Worm (Caenorhabditis elegans) whole organism, L4 larva: ENCODE results near the gene ubh-3.

Source experiments
- D1046.2 ChIP-seq: fragments of 200-800 bp; sonication (Bioruptor generic); IDR thresholded peaks from 2 replicates; pipeline ENCODE4 v1.3.6; 2022; ENCODE audit warnings: missing genetic modification characterization, missing compliant biosample characterization
- F37D6.2 ChIP-seq: sonication (generic microtip); optimal IDR thresholded peaks from 2 replicates; lab custom pipeline; 2016; ENCODE audit warnings: mild to moderate bottlenecking, missing genetic modification characterization, missing compliant biosample characterization
- Y48G9A.11 ChIP-seq: fragments of 200-800 bp; sonication (Bioruptor generic); IDR thresholded peaks from 2 replicates; pipeline ENCODE4 v1.3.6; 2022; ENCODE audit warnings: missing genetic modification reagents, missing genetic modification characterization, missing compliant biosample characterization
- Y75B8A.6 ChIP-seq: fragments of 200-800 bp; sonication (Bioruptor generic); IDR thresholded peaks from 2 replicates; pipeline ENCODE4 v1.3.6; 2022; ENCODE audit warnings: missing genetic modification reagents, missing genetic modification characterization, missing compliant biosample characterization
- ZK546.5 ChIP-seq, 2 experiments: sonication (generic microtip); optimal IDR thresholded peaks; 2 replicates each; lab custom pipeline; 2017; ENCODE audit warnings: missing biosample characterization in 2 of 2, missing genetic modification characterization in 2 of 2
- aly-2 ChIP-seq: sonication (generic microtip); optimal IDR thresholded peaks from 2 replicates; lab custom pipeline; 2018; ENCODE audit warnings: missing biosample characterization, missing genetic modification characterization
- arid-1 ChIP-seq: fragments of 200-800 bp; sonication (Bioruptor generic); conservative IDR thresholded peaks from 2 replicates; pipeline ENCODE4 v1.3.6; 2022; ENCODE audit warnings: missing genetic modification reagents, missing genetic modification characterization, missing compliant biosample characterization
- ceh-20 ChIP-seq: fragments of 200-800 bp; sonication (Bioruptor generic); IDR thresholded peaks from 2 replicates; pipeline ENCODE4 v1.3.6; 2022; ENCODE audit warnings: missing genetic modification reagents, missing genetic modification characterization, missing compliant biosample characterization
- ceh-28 ChIP-seq: fragments of 150-350 bp; optimal IDR thresholded peaks from 2 replicates; lab custom pipeline; 2014; ENCODE audit warnings: missing biosample characterization, missing genetic modification reagents, missing genetic modification characterization
- ceh-32 ChIP-seq: sonication (generic microtip); optimal IDR thresholded peaks from 2 replicates; lab custom pipeline; 2016; ENCODE audit warnings: mild to moderate bottlenecking, missing genetic modification characterization, missing compliant biosample characterization; ENCODE audit not compliant: poor library complexity
- cey-2 ChIP-seq: sonication (generic microtip); optimal IDR thresholded peaks from 3 replicates; lab custom pipeline; 2017; ENCODE audit warnings: missing genetic modification characterization, mild to moderate bottlenecking, missing compliant biosample characterization, antibody characterized with exemption, borderline replicate concordance; ENCODE audit not compliant: insufficient read depth
- ctbp-1 ChIP-seq: fragments of 200-800 bp; sonication (Bioruptor generic); IDR thresholded peaks from 2 replicates; pipeline ENCODE4 v1.3.6; 2022; ENCODE audit warnings: missing genetic modification reagents, missing genetic modification characterization, missing compliant biosample characterization
- daf-12 ChIP-seq: fragments of 150-350 bp; optimal IDR thresholded peaks from 2 replicates; lab custom pipeline; 2014; ENCODE audit warnings: missing biosample characterization, missing genetic modification reagents, missing genetic modification characterization
- daf-16 ChIP-seq, 3 experiments: sonication (generic microtip); optimal IDR thresholded peaks; 2 replicates each; lab custom pipeline; 2016 to 2017; ENCODE audit warnings: missing genetic modification characterization in 3 of 3, missing genetic modification reagents in 3 of 3, mild to moderate bottlenecking in 2 of 3, missing compliant biosample characterization in 2 of 3, missing biosample characterization in 1 of 3, moderate library complexity in 1 of 3
- daf-8 ChIP-seq: fragments of 200-800 bp; sonication (Bioruptor generic); IDR thresholded peaks from 2 replicates; pipeline ENCODE4 v1.3.6; 2022; ENCODE audit warnings: missing genetic modification characterization, missing compliant biosample characterization
- dmd-8 ChIP-seq: fragments of 200-800 bp; sonication (Bioruptor generic); IDR thresholded peaks from 2 replicates; pipeline ENCODE4 v1.3.6; 2022; ENCODE audit warnings: missing genetic modification characterization, missing compliant biosample characterization
- dpl-1 ChIP-seq: fragments of 150-350 bp; optimal IDR thresholded peaks from 2 replicates; lab custom pipeline; 2014; ENCODE audit warnings: missing biosample characterization, missing genetic modification reagents, missing genetic modification characterization
- duxl-1 ChIP-seq: sonication (generic microtip); optimal IDR thresholded peaks from 2 replicates; lab custom pipeline; 2016; ENCODE audit warnings: mild to moderate bottlenecking, missing genetic modification characterization, moderate library complexity, missing compliant biosample characterization; ENCODE audit not compliant: poor library complexity
- egl-43 ChIP-seq: fragments of 200-800 bp; sonication (Bioruptor generic); IDR thresholded peaks from 2 replicates; pipeline ENCODE4 v1.3.6; 2022; ENCODE audit warnings: missing genetic modification reagents, missing genetic modification characterization, missing compliant biosample characterization
- fkh-10 ChIP-seq: fragments of 150-350 bp; optimal IDR thresholded peaks from 2 replicates; lab custom pipeline; 2014; ENCODE audit warnings: missing biosample characterization, missing genetic modification reagents, missing genetic modification characterization
- hlh-11 ChIP-seq: fragments of 200-800 bp; sonication (Bioruptor generic); optimal IDR thresholded peaks from 2 replicates; lab custom pipeline; 2018; ENCODE audit warnings: mild to moderate bottlenecking, missing genetic modification characterization, missing compliant biosample characterization
- hmg-1.1 ChIP-seq: fragments of 200-800 bp; sonication (Bioruptor generic); IDR thresholded peaks from 2 replicates; pipeline ENCODE4 v1.3.6; 2022; ENCODE audit warnings: missing genetic modification reagents, missing genetic modification characterization, missing compliant biosample characterization
- jun-1 ChIP-seq: fragments of 150-350 bp; optimal IDR thresholded peaks from 2 replicates; lab custom pipeline; 2014; ENCODE audit warnings: missing biosample characterization, missing genetic modification reagents, missing genetic modification characterization
- lin-1 ChIP-seq: fragments of 200-800 bp; sonication (Bioruptor generic); IDR thresholded peaks from 2 replicates; pipeline ENCODE4 v1.3.6; 2022; ENCODE audit warnings: missing genetic modification reagents, missing genetic modification characterization, missing compliant biosample characterization
- lin-29 ChIP-seq: fragments of 200-800 bp; sonication (Bioruptor generic); IDR thresholded peaks from 2 replicates; pipeline ENCODE4 v1.3.6; 2022; ENCODE audit warnings: missing genetic modification reagents, missing genetic modification characterization, missing compliant biosample characterization
- lsy-2 ChIP-seq, 2 experiments: fragments of 150-350 bp in 1 of 2; sonication (generic microtip) in 1 of 2; optimal IDR thresholded peaks; 2 replicates each; lab custom pipeline; 2014 to 2017; ENCODE audit warnings: missing biosample characterization in 2 of 2, missing genetic modification characterization in 2 of 2
- madf-5 ChIP-seq, 2 experiments: fragments of 200-800 bp; sonication (Bioruptor generic); IDR thresholded peaks; 2 replicates each; pipeline ENCODE4 v1.3.6; 2022; ENCODE audit warnings: missing compliant biosample characterization in 2 of 2, missing genetic modification characterization in 2 of 2
- mdt-29 ChIP-seq: fragments of 200-800 bp; sonication (Bioruptor generic); IDR thresholded peaks from 2 replicates; pipeline ENCODE4 v1.3.6; 2022; ENCODE audit warnings: missing genetic modification reagents, missing genetic modification characterization, missing compliant biosample characterization
- mep-1 ChIP-seq: fragments of 150-350 bp; sonication (generic microtip); optimal IDR thresholded peaks from 3 replicates; lab custom pipeline; 2014; ENCODE audit warnings: missing biosample characterization, missing genetic modification characterization
- mes-2 ChIP-seq: sonication (generic microtip); optimal IDR thresholded peaks from 2 replicates; lab custom pipeline; 2016; ENCODE audit warnings: missing genotype, mild to moderate bottlenecking, missing genetic modification characterization, missing compliant biosample characterization; ENCODE audit not compliant: poor library complexity, severe bottlenecking
- mxl-3 ChIP-seq: fragments of 200-800 bp; sonication (Bioruptor generic); optimal IDR thresholded peaks from 2 replicates; lab custom pipeline; 2018; ENCODE audit warnings: mild to moderate bottlenecking, missing genetic modification characterization, missing compliant biosample characterization
- nhr-11 ChIP-seq: fragments of 150-350 bp; optimal IDR thresholded peaks from 2 replicates; lab custom pipeline; 2014; ENCODE audit warnings: missing biosample characterization, missing genetic modification characterization
- nhr-111 ChIP-seq: fragments of 200-800 bp; sonication (Bioruptor generic); optimal IDR thresholded peaks from 2 replicates; lab custom pipeline; 2018; ENCODE audit warnings: mild to moderate bottlenecking, missing genetic modification characterization, missing compliant biosample characterization
- nhr-42 ChIP-seq: fragments of 200-800 bp; sonication (Bioruptor generic); IDR thresholded peaks from 2 replicates; pipeline ENCODE4 v1.3.6; 2022; ENCODE audit warnings: missing genetic modification characterization, missing compliant biosample characterization
- pqm-1 ChIP-seq: sonication (generic microtip); optimal IDR thresholded peaks from 2 replicates; lab custom pipeline; 2017; ENCODE audit warnings: missing biosample characterization, missing genetic modification characterization
- rbr-2 ChIP-seq: sonication (generic microtip); optimal IDR thresholded peaks from 2 replicates; lab custom pipeline; 2016; ENCODE audit warnings: missing genotype, missing genetic modification characterization, missing compliant biosample characterization
- sdz-12 ChIP-seq: fragments of 200-800 bp; sonication (Bioruptor generic); optimal IDR thresholded peaks from 2 replicates; lab custom pipeline; 2018; ENCODE audit warnings: mild to moderate bottlenecking, missing genetic modification characterization, missing compliant biosample characterization
- unc-130 ChIP-seq: sonication (generic microtip); optimal IDR thresholded peaks from 2 replicates; lab custom pipeline; 2016; ENCODE audit warnings: missing genetic modification reagents, missing genetic modification characterization, missing compliant biosample characterization
- unc-39 ChIP-seq: sonication (generic microtip); optimal IDR thresholded peaks from 2 replicates; lab custom pipeline; 2017; ENCODE audit warnings: missing biosample characterization, missing genetic modification characterization
- unc-62 ChIP-seq, 3 experiments: fragments of 150-350 bp in 1 of 3; sonication (generic microtip); optimal IDR thresholded peaks in 2 of 3; peaks in 1 of 3; 1 replicate in 1 of 3; 2 replicates in 2 of 3; lab custom pipeline; 2014 to 2017; ENCODE audit warnings: missing biosample characterization in 3 of 3, missing genetic modification characterization in 3 of 3, missing genetic modification reagents in 3 of 3, missing genotype in 1 of 3
- zag-1 ChIP-seq: fragments of 150-350 bp; optimal IDR thresholded peaks from 2 replicates; lab custom pipeline; 2014; ENCODE audit warnings: missing biosample characterization, missing genetic modification characterization
- zfp-2 ChIP-seq: sonication (generic microtip); optimal IDR thresholded peaks from 2 replicates; lab custom pipeline; 2016; ENCODE audit warnings: mild to moderate bottlenecking, missing genetic modification characterization, missing compliant biosample characterization
- zip-2 ChIP-seq: fragments of 150-350 bp; optimal IDR thresholded peaks from 2 replicates; lab custom pipeline; 2014; ENCODE audit warnings: missing biosample characterization, missing genetic modification characterization
- ztf-7 ChIP-seq: fragments of 150-350 bp; optimal IDR thresholded peaks from 2 replicates; lab custom pipeline; 2014; ENCODE audit warnings: missing biosample characterization, missing genetic modification characterization

Gene ubh-3

ce11 chrV:6538323-6538722, 29.7 kb upstream of the ubh-3 start:
- TF ChIP-seq arid-1 (no peak), egl-43 (0 out of 2 replicates have a peak, but pooled peaks have one; percentile 58), fkh-10 (GFP tag; lab: Kevin White, UChicago) (no peak), F37D6.2 (tag; lab: Kevin White, UChicago) (peak; percentile 10), ZK546.5 (tag; optimal IDR thresholded peaks at IDR 0.05; lab: Kevin White, UChicago) (no peak), Y48G9A.11 (GFP tag; lab: Robert Waterston, UW) (no peak), dmd-8 (GFP tag; lab: Robert Waterston, UW) (no peak), hmg-1.1 (peak; percentile 44; the same call in 1 of the 2 replicates), daf-8 (no peak), pqm-1 (tag; lab: Kevin White, UChicago) (no peak), unc-62 (GFP tag; optimal IDR thresholded peaks at IDR 0.05 in 1 of 2; lab: Kevin White, UChicago) (peak in 1 of 2 experiments; percentile 89), unc-62 (tag; optimal IDR thresholded peaks at IDR 0.05; lab: Kevin White, UChicago) (no peak), ztf-7 (tag; lab: Kevin White, UChicago) (no peak), mep-1 (tag; lab: Kevin White, UChicago) (peak; percentile 6), lin-1 (GFP tag; lab: Robert Waterston, UW) (no peak), rbr-2 (tag; lab: Kevin White, UChicago) (peak; percentile 51), zag-1 (tag; lab: Kevin White, UChicago) (no peak), nhr-11 (tag; lab: Kevin White, UChicago) (peak; percentile 21), ceh-28 (tag; lab: Kevin White, UChicago) (no peak), Y75B8A.6 (GFP tag; lab: Robert Waterston, UW) (no peak), ceh-20 (GFP tag; lab: Robert Waterston, UW) (no peak), cey-2 (no peak), madf-5 (GFP tag; IDR thresholded peaks at IDR 0.05; lab: Robert Waterston, UW) (no peak), lsy-2 (tag; optimal IDR thresholded peaks at IDR 0.05; lab: Kevin White, UChicago) (no peak), zip-2 (no peak), jun-1 (no peak), nhr-111 (GFP tag; lab: Kevin White, UChicago) (no peak), mes-2 (tag; lab: Kevin White, UChicago) (no peak), mdt-29 (GFP tag; lab: Robert Waterston, UW) (no peak), hlh-11 (tag; lab: Kevin White, UChicago) (peak; percentile 3), ceh-32 (tag; lab: Kevin White, UChicago) (no peak), aly-2 (tag; lab: Kevin White, UChicago) (no peak), daf-16 (GFP tag; optimal IDR thresholded peaks at IDR 0.05; lab: Kevin White, UChicago) (no peak), daf-16 (tag; optimal IDR thresholded peaks at IDR 0.05; lab: Kevin White, UChicago) (peak; percentile 28), unc-130 (GFP tag; lab: Kevin White, UChicago) (no peak), lin-29 (GFP tag; lab: Robert Waterston, UW) (no peak), daf-12 (tag; lab: Kevin White, UChicago) (no peak), mxl-3 (GFP tag; lab: Kevin White, UChicago) (peak; percentile 57), zfp-2 (tag; lab: Kevin White, UChicago) (no peak), D1046.2 (no peak), duxl-1 (tag; lab: Kevin White, UChicago) (no peak), sdz-12 (GFP tag; lab: Kevin White, UChicago) (no peak), unc-39 (tag; lab: Kevin White, UChicago) (no peak), ctbp-1 (GFP tag; lab: Robert Waterston, UW) (no peak), dpl-1 (GFP tag; lab: Kevin White, UChicago) (no peak), nhr-42 (no peak)
- TF ChIP-seq, all 104 proteins: peak for 10
